Fruit fly (Drosophila melanogaster) whole organism, pupa: ENCODE data around the gene INPP5E.

Experiments used
- CG13204 ChIP-seq: fragments of 200-800 bp; sonication (Bioruptor generic); optimal IDR thresholded peaks from 2 replicates; lab custom pipeline; 2018; ENCODE audit warnings: missing biosample characterization, mild to moderate bottlenecking, missing genetic modification characterization, moderate library complexity
- CG15710 ChIP-seq: fragments of 200-800 bp; sonication (Bioruptor generic); optimal IDR thresholded peaks from 2 replicates; lab custom pipeline; 2018; ENCODE audit warnings: missing biosample characterization, mild to moderate bottlenecking, missing genetic modification characterization, moderate library complexity
- CG17806 ChIP-seq: fragments of 200-800 bp; sonication (Bioruptor generic); optimal IDR thresholded peaks from 2 replicates; lab custom pipeline; 2018; ENCODE audit warnings: missing biosample characterization, mild to moderate bottlenecking, missing genetic modification characterization, moderate library complexity
- CG8301 ChIP-seq: fragments of 200-800 bp; sonication (Bioruptor generic); optimal IDR thresholded peaks from 2 replicates; lab custom pipeline; 2018; ENCODE audit warnings: missing biosample characterization, mild to moderate bottlenecking, missing genetic modification characterization
- D1 ChIP-seq: fragments of 200-800 bp; sonication (Bioruptor generic); optimal IDR thresholded peaks from 2 replicates; lab custom pipeline; 2018; ENCODE audit warnings: missing biosample characterization, mild to moderate bottlenecking, missing genetic modification characterization, moderate library complexity
- EcR ChIP-seq: fragments of 200-800 bp; sonication (Bioruptor generic); optimal IDR thresholded peaks from 3 replicates; lab custom pipeline; 2019; ENCODE audit warnings: missing biosample characterization, missing genetic modification characterization, mild to moderate bottlenecking, moderate library complexity, missing genetic modification reagents

DNA sequence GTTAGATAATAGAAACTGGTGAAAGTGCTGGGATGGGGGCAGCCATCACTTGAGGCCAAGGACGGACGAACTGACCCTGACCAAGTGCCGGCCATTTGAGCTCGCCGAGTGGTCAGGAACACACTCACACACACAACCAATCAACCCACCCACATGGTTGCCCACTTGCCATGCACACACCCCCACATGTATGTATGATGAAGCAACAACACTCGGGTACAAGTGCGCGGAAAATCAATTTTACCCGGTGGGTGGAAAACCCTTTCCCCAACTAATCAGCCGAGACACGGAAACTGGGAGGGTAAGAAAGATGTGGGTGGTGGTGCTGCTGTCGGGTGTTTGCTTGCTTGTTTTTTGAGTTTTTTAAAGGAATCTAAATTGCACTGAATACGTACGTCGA is 960 bp upstream of the INPP5E start:
- TF ChIP-seq EcR (GFP tag; lab: Kevin White, UChicago) (no peak), CG8301 (tag; lab: Kevin White, UChicago) (no peak), D1 (tag; lab: Kevin White, UChicago) (no peak), CG13204 (GFP tag; lab: Kevin White, UChicago) (no peak), CG17806 (tag; lab: Kevin White, UChicago) (no peak), CG15710 (tag; lab: Kevin White, UChicago) (no peak)
